Worm (Caenorhabditis elegans): ENCODE measurements around the gene rev-1.

- TF ChIP-seq ama-1 (optimal IDR thresholded peaks at IDR 0.05) (no peak), ztf-11 (tag; optimal IDR thresholded peaks at IDR 0.05) (no peak), lin-13 (GFP tag; optimal IDR thresholded peaks at IDR 0.05) (no peak), ZK546.5 (tag; optimal IDR thresholded peaks at IDR 0.05) (no peak)
These were observed 30.2 kb downstream of the rev-1 start for ce11 chrII:7930671-7931070.

Data from whole organism, L2 larva.